Worm (Caenorhabditis elegans): ENCODE data around the gene F10E9.4.
"Not testable (repeated sequence)": the region's sequence is repeated elsewhere in the genome, so short reads cannot be mapped to it uniquely, and the experiment has no call there.

Gene F10E9.4

DNA sequence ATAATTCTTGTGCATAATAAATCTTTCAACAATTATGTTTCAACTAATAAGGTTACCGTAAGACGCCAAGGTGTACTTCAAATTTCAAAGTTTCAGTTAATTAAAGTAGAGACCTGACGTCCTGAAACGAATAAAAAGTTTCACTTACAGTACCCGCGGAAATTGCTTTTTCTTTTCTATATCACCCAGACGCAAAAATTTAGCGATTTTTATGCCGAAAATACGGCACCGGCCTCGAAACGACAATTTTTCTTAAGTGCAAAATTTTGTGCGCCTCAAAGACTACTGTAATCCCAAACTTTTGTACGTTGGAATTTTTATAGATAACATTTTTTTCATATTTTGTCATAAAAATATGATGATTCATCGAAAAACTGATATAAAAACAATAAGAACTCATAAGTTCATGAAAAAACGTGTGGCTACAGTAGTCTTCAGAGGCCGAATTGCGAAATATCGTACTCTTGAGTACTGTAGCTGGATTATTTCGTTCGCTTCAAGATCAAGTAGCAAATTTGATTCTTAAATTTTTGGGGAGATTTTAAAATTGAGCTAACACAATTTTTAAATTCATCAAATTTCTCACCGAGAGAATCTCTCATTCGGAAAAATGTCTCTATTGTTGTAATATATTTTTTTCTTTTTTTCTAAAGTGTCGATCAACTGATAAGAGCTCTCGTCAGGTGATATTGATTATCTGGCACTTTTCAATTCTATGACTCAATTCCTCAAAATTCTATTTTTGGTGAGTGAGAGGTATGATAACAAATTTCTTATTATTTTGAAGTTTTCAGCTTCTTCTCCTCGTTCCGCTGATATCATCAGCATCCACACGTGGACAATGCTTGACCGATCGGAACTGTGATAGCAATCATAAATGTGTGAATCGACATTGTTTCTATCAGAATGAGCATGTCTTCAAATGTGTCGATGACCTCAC is 17.5 kb downstream of the F10E9.4 start, which contains the start of gene ZC262.13 (continued):
- no peak for TF ChIP-seq daf-19 (GFP tag; conservative IDR thresholded peaks at IDR 0.05)
- TF ChIP-seq vab-7 (GFP tag; IDR thresholded peaks at IDR 0.05), result no peak
- TF ChIP-seq daf-8 (GFP tag; IDR thresholded peaks at IDR 0.05), result no peak

DNA sequence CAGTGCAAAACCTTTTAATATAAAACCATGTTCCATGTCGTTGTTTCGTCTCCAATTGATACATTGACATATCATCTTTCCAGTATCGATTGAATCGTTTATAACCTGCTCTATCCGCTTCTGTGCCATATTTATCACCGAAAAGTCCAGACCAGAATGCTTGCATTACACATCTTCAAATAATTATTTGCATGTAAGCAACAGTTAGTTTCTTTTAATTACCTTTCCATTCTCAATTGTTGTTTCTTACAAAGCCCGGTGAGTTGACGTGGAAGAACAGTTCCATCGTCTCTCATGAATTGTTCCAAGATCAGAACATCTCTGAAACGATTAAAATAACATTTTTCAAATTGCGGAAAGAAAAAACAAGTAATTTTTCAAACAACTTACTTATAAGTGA is 22.9 kb downstream of the F10E9.4 start, which contains the start of gene iglr-2:
Gene iglr-2, minus strand, starts transcription at position 101 of the 400 bp plus-strand sequence.
- TF ChIP-seq dmd-9 (GFP tag; IDR thresholded peaks at IDR 0.05) (no peak), nhr-11 (tag; optimal IDR thresholded peaks at IDR 0.05) (no peak), zip-11 (GFP tag; IDR thresholded peaks at IDR 0.05) (no peak), aha-1 (tag) (peak; percentile 30)

DNA sequence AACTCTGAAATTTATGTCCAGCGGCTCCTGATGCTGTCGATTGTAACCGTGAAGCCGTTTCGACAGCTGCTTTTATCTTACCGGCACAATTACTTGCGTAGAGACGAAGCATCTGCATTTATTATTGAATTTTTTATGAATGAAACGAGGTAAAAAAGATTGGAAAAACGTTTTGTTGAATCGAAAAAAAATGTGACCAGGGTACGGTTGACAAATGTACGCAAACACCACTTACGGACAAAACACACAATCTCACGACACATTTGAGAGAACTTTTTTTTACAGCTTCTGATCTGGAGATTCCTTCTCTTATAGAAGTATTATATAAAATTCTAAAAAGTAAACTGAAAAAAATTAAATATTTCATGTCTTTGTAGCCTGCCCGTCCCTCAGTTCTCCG is 23.4 kb downstream of the F10E9.4 start, which contains the start of the genes mrps-18A and ZC262.2:
Gene mrps-18A, minus strand, starts transcription at position 141 of the 400 bp plus-strand sequence.
Gene ZC262.2, plus strand, starts transcription at position 284 of the 400 bp plus-strand sequence.
- TF ChIP-seq lsy-2 (tag; optimal IDR thresholded peaks at IDR 0.05), result peak; percentile 22 to 97
- peak; percentile 6 for TF ChIP-seq mep-1 (tag; optimal IDR thresholded peaks at IDR 0.05)
- TF ChIP-seq ctbp-1 (GFP tag; IDR thresholded peaks at IDR 0.05), result no peak
- no peak for TF ChIP-seq ceh-44 (GFP tag; IDR thresholded peaks at IDR 0.05)
- no peak for TF ChIP-seq gei-8 (GFP tag; optimal IDR thresholded peaks at IDR 0.05)
- no peak for TF ChIP-seq mdt-29 (GFP tag; IDR thresholded peaks at IDR 0.05)
- peak; percentile 57 for TF ChIP-seq mes-2 (tag; optimal IDR thresholded peaks at IDR 0.05; ENCODE audit: poor library complexity, severe bottlenecking)
- no peak for TF ChIP-seq daf-16 (GFP tag; optimal IDR thresholded peaks at IDR 0.05)
- peak; percentile 40 for TF ChIP-seq daf-16 (tag; optimal IDR thresholded peaks at IDR 0.05)
- TF ChIP-seq nhr-237 (tag; optimal IDR thresholded peaks at IDR 0.05), result no peak
- TF ChIP-seq Y5F2A.4 (GFP tag; optimal IDR thresholded peaks at IDR 0.05), result no peak
- no peak for TF ChIP-seq lin-38 (GFP tag; IDR thresholded peaks at IDR 0.05)
- peak; percentile 90 for TF ChIP-seq hlh-30 (tag; optimal IDR thresholded peaks at IDR 0.05; ENCODE audit: insufficient read depth)
- TF ChIP-seq nhr-111 (GFP tag; optimal IDR thresholded peaks at IDR 0.05), result no peak
- peak; percentile 48 for TF ChIP-seq dpl-1 (GFP tag; optimal IDR thresholded peaks at IDR 0.05)

DNA sequence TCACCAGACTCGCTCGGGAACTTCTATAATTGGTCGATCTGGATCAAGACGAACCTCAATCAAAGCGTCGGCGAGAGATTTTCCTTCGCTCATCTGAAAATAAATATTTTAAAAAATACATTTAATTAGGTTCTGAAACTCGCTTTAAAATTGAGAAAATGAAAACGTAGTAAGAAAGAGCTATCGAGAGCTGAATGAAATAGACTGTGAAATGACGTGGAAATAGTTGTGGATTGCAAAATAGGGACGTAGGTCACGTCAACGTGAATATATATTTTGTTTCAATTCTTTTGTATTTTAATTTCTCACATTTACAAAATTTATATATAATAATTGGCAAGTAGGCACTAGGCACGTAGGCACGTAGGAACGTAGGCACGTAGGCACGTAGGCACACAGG is 26.1 kb downstream of the F10E9.4 start, which contains the start of gene ZC262.4:
Gene ZC262.4, minus strand, starts transcription at position 101 of the 400 bp plus-strand sequence.
- TF ChIP-seq aha-1 (tag) (no peak), F44E2.7 (GFP tag; IDR thresholded peaks at IDR 0.05) (no peak), mep-1 (tag; optimal IDR thresholded peaks at IDR 0.05) (no peak), nhr-111 (GFP tag; optimal IDR thresholded peaks at IDR 0.05) (no peak), zip-11 (GFP tag; IDR thresholded peaks at IDR 0.05) (no peak), hmg-1.1 (GFP tag; IDR thresholded peaks at IDR 0.05) (no peak), pqm-1 (tag; optimal IDR thresholded peaks at IDR 0.05) (no peak), daf-8 (GFP tag; IDR thresholded peaks at IDR 0.05) (no peak), nhr-25 (tag; optimal IDR thresholded peaks at IDR 0.05; ENCODE audit: borderline replicate concordance, insufficient read depth) (no peak), spr-1 (tag; optimal IDR thresholded peaks at IDR 0.05) (no peak), zfp-2 (tag; optimal IDR thresholded peaks at IDR 0.05) (no peak), lin-38 (GFP tag; IDR thresholded peaks at IDR 0.05) (no peak), dpl-1 (GFP tag; optimal IDR thresholded peaks at IDR 0.05) (no peak)

DNA sequence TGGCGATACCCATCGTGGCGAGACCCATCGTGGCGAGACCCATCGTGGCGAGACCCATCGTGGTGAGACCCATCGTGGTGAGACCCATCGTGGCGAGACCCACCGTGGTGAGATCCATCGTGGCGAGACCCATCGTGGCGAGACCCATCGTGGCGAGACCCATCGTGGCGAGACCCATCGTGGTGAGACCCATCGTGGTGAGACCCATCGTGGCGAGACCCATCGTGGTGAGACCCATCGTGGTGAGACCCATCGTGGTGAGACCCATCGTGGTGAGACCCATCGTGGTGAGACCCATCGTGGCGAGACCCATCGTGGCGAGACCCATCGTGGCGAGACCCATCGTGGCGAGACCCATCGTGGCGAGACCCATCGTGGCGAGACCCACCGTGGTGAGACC is 27.2 kb downstream of the F10E9.4 start:
- TF ChIP-seq set-16 (GFP tag; IDR thresholded peaks at IDR 0.05), result peak; percentile 78

DNA sequence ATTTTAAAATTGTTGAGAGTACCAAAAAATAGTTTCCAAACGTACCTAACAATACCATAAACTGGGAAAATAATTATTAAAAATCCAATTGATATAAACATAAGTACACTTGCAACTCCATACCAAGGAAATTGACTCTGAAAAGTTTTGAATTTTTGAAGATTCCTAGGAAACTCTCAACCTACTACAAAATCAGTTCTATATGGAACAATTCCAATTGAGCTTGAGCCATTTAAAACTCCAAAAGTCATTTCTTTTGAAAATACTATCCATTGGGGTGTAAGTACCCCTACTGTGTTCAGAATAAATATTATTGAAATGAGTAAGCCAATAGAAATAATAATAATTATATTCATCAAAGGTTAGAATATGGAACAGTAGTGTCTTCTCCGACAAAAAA is 31.0 kb downstream of the F10E9.4 start, which contains the start of gene clc-28:
Gene clc-28, minus strand, starts transcription at position 101 of the 400 bp plus-strand sequence.
- TF ChIP-seq nhr-42 (GFP tag; IDR thresholded peaks at IDR 0.05); daf-12 (tag; optimal IDR thresholded peaks at IDR 0.05); ZK546.5 (tag; optimal IDR thresholded peaks at IDR 0.05): not testable (repeated sequence)

Measured in whole organism, L4 larva.